Worm (Caenorhabditis elegans) whole organism, L1 larva: ENCODE data around the gene sprr-2.
A peak's percentile ranks its signal among the peaks of the same experiment; 100 is the strongest.

ENCODE experiments used
- F16B12.6 ChIP-seq: fragments of 150-350 bp; optimal IDR thresholded peaks from 2 replicates; lab custom pipeline; 2014; ENCODE audit warnings: missing biosample characterization, missing genetic modification characterization
- dpl-1 ChIP-seq, 3 experiments: fragments of 150-350 bp in 2 of 3; sonication (generic microtip) in 1 of 3; optimal IDR thresholded peaks; 2 replicates each; lab custom pipeline; 2014 to 2017; ENCODE audit warnings: missing biosample characterization in 3 of 3, missing genetic modification characterization in 3 of 3, missing genetic modification reagents in 3 of 3
- egl-27 ChIP-seq, 2 experiments: fragments of 150-350 bp in 1 of 2; sonication (generic microtip); optimal IDR thresholded peaks; 3 replicates each; lab custom pipeline; 2017 to 2018; ENCODE audit warnings: missing biosample characterization in 2 of 2, missing genetic modification characterization in 2 of 2, missing genetic modification reagents in 2 of 2
- ets-5 ChIP-seq: fragments of 200-800 bp; sonication (Bioruptor generic); IDR thresholded peaks from 2 replicates; pipeline ENCODE4 v1.3.6; 2022; ENCODE audit warnings: missing genetic modification characterization, missing compliant biosample characterization
- jun-1 ChIP-seq: fragments of 150-350 bp; optimal IDR thresholded peaks from 2 replicates; lab custom pipeline; 2014; ENCODE audit warnings: missing biosample characterization, missing genetic modification reagents, missing genetic modification characterization
- lin-13 ChIP-seq: fragments of 150-350 bp; optimal IDR thresholded peaks from 2 replicates; lab custom pipeline; 2014; ENCODE audit warnings: missing biosample characterization, missing genetic modification reagents, missing genetic modification characterization
- lin-14 ChIP-seq: fragments of 200-800 bp; sonication (Bioruptor generic); optimal IDR thresholded peaks from 2 replicates; lab custom pipeline; 2018; ENCODE audit warnings: mild to moderate bottlenecking, missing genetic modification characterization, moderate library complexity, missing compliant biosample characterization
- lin-35 ChIP-seq, 2 experiments: fragments of 150-350 bp; optimal IDR thresholded peaks; 2 replicates each; lab custom pipeline; 2014; ENCODE audit warnings: missing biosample characterization in 2 of 2, missing genetic modification characterization in 2 of 2, missing genetic modification reagents in 2 of 2
- nhr-11 ChIP-seq: fragments of 150-350 bp; optimal IDR thresholded peaks from 2 replicates; lab custom pipeline; 2014; ENCODE audit warnings: missing biosample characterization, missing genetic modification characterization
- nhr-12 ChIP-seq: sonication (generic microtip); optimal IDR thresholded peaks from 2 replicates; lab custom pipeline; 2017; ENCODE audit warnings: missing biosample characterization, missing genetic modification characterization
- rnt-1 ChIP-seq: sonication (generic microtip); optimal IDR thresholded peaks from 2 replicates; lab custom pipeline; 2016; ENCODE audit warnings: mild to moderate bottlenecking, missing genetic modification characterization, moderate library complexity, missing compliant biosample characterization
- skn-1 ChIP-seq: fragments of 150-350 bp; optimal IDR thresholded peaks from 2 replicates; lab custom pipeline; 2014; ENCODE audit warnings: missing biosample characterization, missing genetic modification characterization
- sptf-1 ChIP-seq: fragments of 150-350 bp; optimal IDR thresholded peaks from 2 replicates; lab custom pipeline; 2014; ENCODE audit warnings: missing biosample characterization, missing genetic modification characterization
- zag-1 ChIP-seq: fragments of 150-350 bp; optimal IDR thresholded peaks from 2 replicates; lab custom pipeline; 2014; ENCODE audit warnings: missing biosample characterization, missing genetic modification characterization

DNA sequence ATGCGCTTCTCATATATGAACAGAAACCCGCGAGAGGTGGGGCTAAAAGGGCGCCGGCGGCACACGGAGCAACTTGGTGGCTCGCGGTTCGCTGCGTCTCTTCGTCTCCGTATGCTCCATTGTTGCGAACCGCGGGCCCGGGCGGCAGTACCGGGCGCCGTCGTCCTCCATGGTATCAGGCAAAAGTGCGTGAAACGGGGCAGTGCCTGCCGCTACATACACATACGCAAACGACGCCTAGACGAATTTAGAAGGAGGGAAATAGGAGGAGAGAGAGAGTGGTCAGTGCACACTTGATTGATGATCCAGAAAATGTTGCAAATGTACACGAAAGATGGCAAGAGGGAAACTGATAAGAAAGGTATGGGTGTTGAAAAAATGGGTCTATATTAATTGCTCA, 48.7 kb upstream of the sprr-2 start:
- TF ChIP-seq lin-35 (GFP tag; optimal IDR thresholded peaks at IDR 0.05; lab: Kevin White, UChicago) = no peak
- TF ChIP-seq egl-27 (tag; optimal IDR thresholded peaks at IDR 0.05; lab: Kevin White, UChicago) = no peak
- TF ChIP-seq jun-1 (tag; lab: Kevin White, UChicago) = peak; percentile 47
- no peak for TF ChIP-seq zag-1 (tag; lab: Kevin White, UChicago)
- TF ChIP-seq skn-1 (tag; lab: Kevin White, UChicago) = no peak
- TF ChIP-seq ets-5 (GFP tag; lab: Robert Waterston, UW) = no peak
- peak; percentile 30 for TF ChIP-seq lin-14 (GFP tag; lab: Kevin White, UChicago)
- TF ChIP-seq lin-13 (GFP tag; lab: Kevin White, UChicago) = no peak
- TF ChIP-seq rnt-1 (tag; lab: Kevin White, UChicago) = no peak
- no peak for TF ChIP-seq sptf-1 (tag; lab: Kevin White, UChicago)
- no peak for TF ChIP-seq dpl-1 (GFP tag; optimal IDR thresholded peaks at IDR 0.05; lab: Kevin White, UChicago)
- no peak for TF ChIP-seq nhr-11 (tag; lab: Kevin White, UChicago)
- no peak for TF ChIP-seq nhr-12
- TF ChIP-seq F16B12.6 (tag; lab: Kevin White, UChicago) = no peak
